Fruit fly (Drosophila melanogaster): Measurements from ENCODE around the gene CG42658.

Gene CG42658

dm6 chr2L:2239284-2239683, 48.4 kb downstream of the CG42658 start, which contains the start of gene Tengl2:
TSS of gene Tengl2 (minus strand) at chr2L:2239384.
- TF ChIP-seq Hr96 (GFP tag; optimal IDR thresholded peaks at IDR 0.05) (no peak), tj (GFP tag; optimal IDR thresholded peaks at IDR 0.05) (no peak), bab1 (GFP tag; optimal IDR thresholded peaks at IDR 0.05) (no peak), kay (GFP tag; ENCODE audit: borderline replicate concordance) (no peak), CG7045 (GFP tag; optimal IDR thresholded peaks at IDR 0.05) (no peak), Mnt (GFP tag; optimal IDR thresholded peaks at IDR 0.05) (no peak), CG11617 (GFP tag; optimal IDR thresholded peaks at IDR 0.05) (no peak), pad (GFP tag; optimal IDR thresholded peaks at IDR 0.05) (no peak), Clk (GFP tag; optimal IDR thresholded peaks at IDR 0.05) (no peak), ovo (GFP tag; optimal IDR thresholded peaks at IDR 0.05) (no peak), cic (GFP tag; optimal IDR thresholded peaks at IDR 0.05) (no peak), CG33017 (tag; optimal IDR thresholded peaks at IDR 0.05) (no peak), CG14711 (tag; optimal IDR thresholded peaks at IDR 0.05) (no peak), CG12768 (GFP tag; optimal IDR thresholded peaks at IDR 0.05) (no peak), CG5204 (GFP tag; optimal IDR thresholded peaks at IDR 0.05) (no peak), Crg-1 (GFP tag; optimal IDR thresholded peaks at IDR 0.05) (no peak)

dm6 chr2L:2238151-2238550, 49.6 kb downstream of the CG42658 start, which contains the start of gene Tengl3:
TSS of gene Tengl3 (minus strand) at chr2L:2238251.
- TF ChIP-seq bab1 (GFP tag; optimal IDR thresholded peaks at IDR 0.05), result no peak
- TF ChIP-seq Crg-1 (GFP tag; optimal IDR thresholded peaks at IDR 0.05), result no peak
- no peak for TF ChIP-seq pad (GFP tag; optimal IDR thresholded peaks at IDR 0.05)
- TF ChIP-seq Mnt (GFP tag; optimal IDR thresholded peaks at IDR 0.05), result no peak
- TF ChIP-seq CG7101 (tag; optimal IDR thresholded peaks at IDR 0.05), result no peak
- TF ChIP-seq CG12768 (GFP tag; optimal IDR thresholded peaks at IDR 0.05), result no peak
- TF ChIP-seq ovo (GFP tag; optimal IDR thresholded peaks at IDR 0.05), result no peak
- TF ChIP-seq kay (GFP tag; ENCODE audit: borderline replicate concordance), result no peak
- TF ChIP-seq cnc (optimal IDR thresholded peaks at IDR 0.05), result no peak
- TF ChIP-seq CG1620 (GFP tag; optimal IDR thresholded peaks at IDR 0.05), result no peak
- TF ChIP-seq cic (GFP tag; optimal IDR thresholded peaks at IDR 0.05), result no peak
- TF ChIP-seq CG7045 (GFP tag; optimal IDR thresholded peaks at IDR 0.05), result no peak
- no peak for TF ChIP-seq Clk (GFP tag; optimal IDR thresholded peaks at IDR 0.05)
- no peak for TF ChIP-seq CG11617 (GFP tag; optimal IDR thresholded peaks at IDR 0.05)
- no peak for TF ChIP-seq CG14711 (tag; optimal IDR thresholded peaks at IDR 0.05)
- TF ChIP-seq Hr96 (GFP tag; optimal IDR thresholded peaks at IDR 0.05), result no peak
- no peak for TF ChIP-seq tj (GFP tag; optimal IDR thresholded peaks at IDR 0.05)
- no peak for TF ChIP-seq CG33017 (tag; optimal IDR thresholded peaks at IDR 0.05)
- no peak for TF ChIP-seq toe (GFP tag; optimal IDR thresholded peaks at IDR 0.05)
